Fruit fly (Drosophila melanogaster) whole organism, prepupa: ENCODE data around the gene CG46308.

ENCODE experiments used
- CG15336 ChIP-seq: fragments of 200-800 bp; sonication (Bioruptor generic); IDR thresholded peaks from 2 replicates; pipeline ENCODE4 v1.3.6; 2022; ENCODE audit warnings: missing biosample characterization, missing genetic modification characterization
- CG16779 ChIP-seq: fragments of 200-800 bp; sonication (Bioruptor generic); optimal IDR thresholded peaks from 3 replicates; lab custom pipeline; 2017; ENCODE audit warnings: missing biosample characterization, mild to moderate bottlenecking, missing genetic modification characterization

DNA sequence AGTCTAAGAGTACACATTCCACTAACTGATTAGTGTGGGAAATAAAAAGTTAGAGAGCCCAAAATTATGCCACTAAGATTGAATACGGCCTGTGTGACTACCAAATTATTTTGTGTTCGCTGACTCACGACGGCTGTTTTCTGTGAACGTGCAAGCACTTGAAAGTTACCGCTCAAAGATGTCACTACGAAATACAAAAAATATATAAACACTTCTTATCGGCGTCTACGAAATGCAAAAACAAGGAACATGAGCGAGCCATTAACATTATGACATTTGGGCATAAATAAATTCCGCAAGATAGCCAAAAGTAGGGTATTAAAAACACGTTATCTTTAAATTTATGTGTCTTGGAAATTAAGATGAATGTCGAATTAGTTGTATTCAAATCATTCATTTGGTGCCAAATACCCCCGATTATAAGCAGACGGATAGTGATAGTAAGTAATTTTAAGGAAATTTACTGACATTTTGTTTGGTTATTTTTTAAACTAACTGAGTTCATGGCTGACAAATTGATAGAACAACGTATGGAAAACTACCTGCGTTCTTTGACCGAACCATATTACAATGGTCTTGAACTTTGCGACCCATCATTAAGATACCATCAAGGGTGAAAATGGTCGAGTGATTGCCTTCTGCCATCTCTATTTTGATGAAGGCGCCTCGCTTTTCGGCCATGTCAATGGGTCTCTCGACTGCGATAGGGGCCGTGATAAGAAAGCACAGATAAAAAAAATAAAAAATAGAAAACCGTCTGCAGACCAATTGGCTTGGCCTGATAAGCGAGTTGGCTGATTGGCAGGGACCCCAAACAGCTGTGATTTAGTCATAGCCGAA lies 26.6 kb upstream of the CG46308 start, which contains the start of gene Tehao:
- no peak for TF ChIP-seq CG15336 (GFP tag; lab: Robert Waterston, UW)
- no peak for TF ChIP-seq CG16779 (tag; lab: Kevin White, UChicago)
